Worm (Caenorhabditis elegans) whole organism, mixed stage, embryonic: ENCODE measurements around the gene txt-5.

Source experiments
- ceh-83 ChIP-seq: fragments of 200-800 bp; sonication (Bioruptor generic); optimal IDR thresholded peaks from 2 replicates; lab custom pipeline; 2018; ENCODE audit warnings: mild to moderate bottlenecking, missing genetic modification characterization, missing compliant biosample characterization
- nhr-28 ChIP-seq: fragments of 150-350 bp; optimal IDR thresholded peaks from 2 replicates; lab custom pipeline; 2014; ENCODE audit warnings: missing biosample characterization, missing genetic modification characterization
- nhr-76 ChIP-seq: sonication (generic microtip); optimal IDR thresholded peaks from 2 replicates; lab custom pipeline; 2017; ENCODE audit warnings: missing biosample characterization, missing genetic modification characterization

DNA sequence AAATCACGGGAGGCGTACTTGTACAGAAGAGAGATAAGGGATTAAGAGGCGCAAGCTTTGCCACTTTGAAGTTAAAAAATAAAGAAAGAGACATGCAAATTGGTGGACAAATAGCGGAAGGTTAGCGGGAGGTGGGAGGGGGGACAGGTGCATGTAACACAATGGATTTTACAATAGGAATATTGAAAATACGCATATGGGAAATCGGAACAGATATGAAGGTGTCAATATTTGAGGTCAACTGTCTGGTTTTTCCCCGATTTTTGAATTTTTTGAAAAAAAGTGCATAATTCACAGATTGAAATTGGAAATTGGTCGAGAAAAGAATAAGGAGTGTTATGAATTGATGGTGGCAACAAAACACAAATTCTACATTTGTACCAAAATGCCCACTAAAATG, 24.9 kb upstream of the txt-5 start, which contains the start of gene C37C3.17:
- TF ChIP-seq nhr-28 (tag; lab: Kevin White, UChicago) (no peak), nhr-76 (no peak), ceh-83 (GFP tag; lab: Kevin White, UChicago) (no peak)
